Worm (Caenorhabditis elegans): Measurements from ENCODE around the gene C12D12.3.
A peak's percentile ranks its signal among the peaks of the same experiment; 100 is the strongest.

Gene C12D12.3

ce11 chrX:3451122-3451521 lies 38.0 kb upstream of the C12D12.3 start, which contains the start of gene ZK813.5:
Gene ZK813.5, minus strand, starts transcription at chrX:3451222.
- TF ChIP-seq hrde-1 (tag; optimal IDR thresholded peaks at IDR 0.05; ENCODE audit: borderline replicate concordance) (no peak), repo-1 (tag; optimal IDR thresholded peaks at IDR 0.05) (no peak), F10E7.11 (tag; optimal IDR thresholded peaks at IDR 0.05) (no peak), efl-1 (GFP tag; optimal IDR thresholded peaks at IDR 0.05) (no peak), B0336.3 (GFP tag; IDR thresholded peaks at IDR 0.05) (no peak), ztf-6 (GFP tag; IDR thresholded peaks at IDR 0.05) (no peak), snpc-1.3 (tag; optimal IDR thresholded peaks at IDR 0.05; ENCODE audit: insufficient read depth) (no peak), fkh-3 (tag; optimal IDR thresholded peaks at IDR 0.05) (no peak), hlh-12 (tag; optimal IDR thresholded peaks at IDR 0.05) (no peak), snpc-4 (GFP tag; optimal IDR thresholded peaks at IDR 0.05) (no peak), snpc-4 (tag; optimal IDR thresholded peaks at IDR 0.05) (no peak), ets-4 (GFP tag; optimal IDR thresholded peaks at IDR 0.05) (no peak), let-526 (GFP tag; IDR thresholded peaks at IDR 0.05) (no peak), unc-62 (GFP tag; optimal IDR thresholded peaks at IDR 0.05) (no peak), sea-2 (GFP tag; IDR thresholded peaks at IDR 0.05) (no peak), lin-26 (GFP tag; IDR thresholded peaks at IDR 0.05) (no peak), ceh-91 (GFP tag; IDR thresholded peaks at IDR 0.05) (no peak)

ce11 chrX:3453870-3454269 lies 35.2 kb upstream of the C12D12.3 start:
- TF ChIP-seq snpc-1.3 (tag; optimal IDR thresholded peaks at IDR 0.05; ENCODE audit: insufficient read depth) (no peak), lin-26 (GFP tag; IDR thresholded peaks at IDR 0.05) (no peak), ztf-6 (GFP tag; IDR thresholded peaks at IDR 0.05) (no peak)

- TF ChIP-seq dpff-1 (tag; optimal IDR thresholded peaks at IDR 0.05) (no peak), zfh-2 (GFP tag; conservative IDR thresholded peaks at IDR 0.05) (peak; percentile 47; the same call in 1 of the 2 replicates), lin-26 (GFP tag; IDR thresholded peaks at IDR 0.05) (no peak)
Measured at ce11 chrX:3455561-3455960, 33.5 kb upstream of the C12D12.3 start.

ce11 chrX:3462086-3462485 lies 27.0 kb upstream of the C12D12.3 start:
- TF ChIP-seq unc-130 (GFP tag; optimal IDR thresholded peaks at IDR 0.05) (no peak), madf-6 (GFP tag; IDR thresholded peaks at IDR 0.05) (no peak), nhr-27 (tag; optimal IDR thresholded peaks at IDR 0.05) (no peak), nfya-1 (tag; optimal IDR thresholded peaks at IDR 0.05; ENCODE audit: borderline replicate concordance, insufficient read depth) (no peak), nfya-2 (GFP tag; IDR thresholded peaks at IDR 0.05) (no peak), lin-26 (GFP tag; IDR thresholded peaks at IDR 0.05) (no peak), F37B4.10 (GFP tag; IDR thresholded peaks at IDR 0.05) (no peak), madf-8 (GFP tag; conservative IDR thresholded peaks at IDR 0.05) (no peak), madf-3 (GFP tag; IDR thresholded peaks at IDR 0.05) (no peak), efl-1 (GFP tag; optimal IDR thresholded peaks at IDR 0.05) (no peak), lag-1 (GFP tag; IDR thresholded peaks at IDR 0.05) (no peak)

DNA sequence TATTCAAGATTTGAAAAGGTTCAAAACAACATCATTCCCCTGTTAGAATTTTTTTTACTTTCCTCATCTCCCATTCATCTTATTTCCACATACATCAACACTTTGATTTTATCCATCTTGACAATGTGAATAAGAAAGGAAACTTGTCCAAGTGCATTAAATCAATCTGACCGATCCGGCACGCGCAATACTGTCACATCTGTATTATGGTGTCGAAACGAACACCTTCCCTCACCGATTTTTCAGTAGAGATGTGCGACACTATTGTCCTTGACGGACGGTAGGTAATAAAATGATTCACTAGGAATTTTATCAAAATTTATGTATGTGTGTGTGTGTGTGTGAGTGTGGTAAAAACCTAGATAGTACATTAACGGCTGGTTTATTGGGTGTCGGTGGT lies 25.2 kb upstream of the C12D12.3 start:
- TF ChIP-seq sea-2 (GFP tag; IDR thresholded peaks at IDR 0.05) (no peak), ztf-25 (GFP tag; IDR thresholded peaks at IDR 0.05) (no peak)

- TF ChIP-seq cebp-1 (GFP tag; IDR thresholded peaks at IDR 0.05) (peak; percentile 52; the same call in 1 of the 2 replicates), cebp-1 (tag; optimal IDR thresholded peaks at IDR 0.05) (peak; percentile 91), Y67H2A.10 (GFP tag; conservative IDR thresholded peaks at IDR 0.05) (no peak)
Measured at ce11 chrX:3464309-3465038, 24.6 kb upstream of the C12D12.3 start.

Data from whole organism, young adult.